Worm (Caenorhabditis elegans) whole organism, L3 larva: ENCODE results near the gene algn-7.
A peak's percentile ranks its signal among the peaks of the same experiment; 100 is the strongest.

Experiments used
- R02D3.7 ChIP-seq: fragments of 150-350 bp; optimal IDR thresholded peaks from 2 replicates; lab custom pipeline; 2014; ENCODE audit warnings: missing biosample characterization, missing genetic modification characterization
- ZK546.5 ChIP-seq: sonication (generic microtip); optimal IDR thresholded peaks from 2 replicates; lab custom pipeline; 2017; ENCODE audit warnings: missing biosample characterization, missing genetic modification characterization
- aly-2 ChIP-seq: fragments of 150-350 bp; optimal IDR thresholded peaks from 2 replicates; lab custom pipeline; 2014; ENCODE audit warnings: missing biosample characterization, missing genetic modification characterization
- ama-1 ChIP-seq: fragments of 150-350 bp; optimal IDR thresholded peaks from 2 replicates; lab custom pipeline; 2018
- ceh-82 ChIP-seq: fragments of 150-350 bp; optimal IDR thresholded peaks from 2 replicates; lab custom pipeline; 2014; ENCODE audit warnings: missing biosample characterization, missing genetic modification characterization
- ceh-9 ChIP-seq: sonication (generic microtip); optimal IDR thresholded peaks from 2 replicates; lab custom pipeline; 2018; ENCODE audit warnings: missing biosample characterization, missing genetic modification characterization
- daf-12 ChIP-seq: fragments of 150-350 bp; optimal IDR thresholded peaks from 2 replicates; lab custom pipeline; 2014; ENCODE audit warnings: missing biosample characterization, missing genetic modification reagents, missing genetic modification characterization
- egl-27 ChIP-seq: sonication (generic microtip); optimal IDR thresholded peaks from 4 replicates; lab custom pipeline; 2017; ENCODE audit warnings: missing biosample characterization, missing genetic modification reagents, missing genetic modification characterization
- elt-1 ChIP-seq: fragments of 150-350 bp; optimal IDR thresholded peaks from 2 replicates; lab custom pipeline; 2014; ENCODE audit warnings: missing biosample characterization, missing genetic modification characterization
- elt-2 ChIP-seq: sonication (generic microtip); optimal IDR thresholded peaks from 2 replicates; lab custom pipeline; 2016; ENCODE audit warnings: missing genetic modification reagents, mild to moderate bottlenecking, missing genetic modification characterization, missing compliant biosample characterization
- elt-3 ChIP-seq, 3 experiments: fragments of 150-350 bp in 1 of 3; sonication (generic microtip) in 2 of 3; optimal IDR thresholded peaks; 2 replicates in 2 of 3; 4 replicates in 1 of 3; lab custom pipeline; 2014 to 2017; ENCODE audit warnings: missing biosample characterization in 3 of 3, missing genetic modification characterization in 3 of 3
- eor-1 ChIP-seq, 2 experiments: fragments of 150-350 bp; optimal IDR thresholded peaks; 2 replicates each; lab custom pipeline; 2014 to 2018; ENCODE audit warnings: missing biosample characterization in 2 of 2, missing genetic modification characterization in 2 of 2
- fkh-2 ChIP-seq: fragments of 150-350 bp; optimal IDR thresholded peaks from 2 replicates; lab custom pipeline; 2014; ENCODE audit warnings: missing biosample characterization, missing genetic modification reagents, missing genetic modification characterization
- hmg-11 ChIP-seq: sonication (generic microtip); optimal IDR thresholded peaks from 2 replicates; lab custom pipeline; 2016; ENCODE audit warnings: missing genetic modification characterization, missing compliant biosample characterization
- lin-15B ChIP-seq: fragments of 150-350 bp; optimal IDR thresholded peaks from 2 replicates; lab custom pipeline; 2014; ENCODE audit warnings: missing biosample characterization, missing genetic modification characterization
- lsy-12 ChIP-seq: sonication (generic microtip); optimal IDR thresholded peaks from 2 replicates; lab custom pipeline; 2016; ENCODE audit warnings: mild to moderate bottlenecking, missing genetic modification characterization, missing compliant biosample characterization
- mdl-1 ChIP-seq: fragments of 150-350 bp; optimal IDR thresholded peaks from 2 replicates; lab custom pipeline; 2014; ENCODE audit warnings: missing biosample characterization, missing genetic modification characterization
- mml-1 ChIP-seq: fragments of 150-350 bp; sonication (generic microtip); optimal IDR thresholded peaks from 3 replicates; lab custom pipeline; 2014; ENCODE audit warnings: missing biosample characterization, missing genetic modification characterization
- nfya-1 ChIP-seq: sonication (generic microtip); optimal IDR thresholded peaks from 2 replicates; lab custom pipeline; 2017; ENCODE audit warnings: missing genetic modification characterization, mild to moderate bottlenecking, missing compliant biosample characterization, antibody characterized with exemption, moderate library complexity; ENCODE audit not compliant: insufficient read depth
- nhr-12 ChIP-seq: fragments of 150-350 bp; optimal IDR thresholded peaks from 2 replicates; lab custom pipeline; 2014; ENCODE audit warnings: missing biosample characterization, missing genetic modification characterization
- nhr-23 ChIP-seq: fragments of 150-350 bp; optimal IDR thresholded peaks from 2 replicates; lab custom pipeline; 2014; ENCODE audit warnings: missing biosample characterization, missing genetic modification reagents, missing genetic modification characterization
- nhr-237 ChIP-seq: fragments of 150-350 bp; optimal IDR thresholded peaks from 2 replicates; lab custom pipeline; 2014; ENCODE audit warnings: missing biosample characterization, missing genetic modification characterization
- nhr-25 ChIP-seq: sonication (generic microtip); optimal IDR thresholded peaks from 2 replicates; lab custom pipeline; 2017; ENCODE audit warnings: missing biosample characterization, missing genetic modification characterization
- nhr-28 ChIP-seq: fragments of 150-350 bp; optimal IDR thresholded peaks from 2 replicates; lab custom pipeline; 2014; ENCODE audit warnings: missing biosample characterization, missing genetic modification characterization
- nhr-43 ChIP-seq: sonication (generic microtip); optimal IDR thresholded peaks from 2 replicates; lab custom pipeline; 2016; ENCODE audit warnings: mild to moderate bottlenecking, missing genetic modification characterization, missing compliant biosample characterization; ENCODE audit not compliant: poor library complexity, severe bottlenecking
- nhr-76 ChIP-seq: fragments of 150-350 bp; sonication (generic microtip); optimal IDR thresholded peaks from 5 replicates; lab custom pipeline; 2014; ENCODE audit warnings: missing biosample characterization, missing genetic modification characterization
- nhr-77 ChIP-seq: fragments of 150-350 bp; optimal IDR thresholded peaks from 2 replicates; lab custom pipeline; 2014; ENCODE audit warnings: missing biosample characterization, missing genetic modification characterization
- pqm-1 ChIP-seq: fragments of 150-350 bp; optimal IDR thresholded peaks from 2 replicates; lab custom pipeline; 2017; ENCODE audit warnings: missing biosample characterization, missing genetic modification characterization, inconsistent platforms
- sea-2 ChIP-seq: fragments of 150-350 bp; sonication (generic microtip); optimal IDR thresholded peaks from 4 replicates; lab custom pipeline; 2014; ENCODE audit warnings: missing biosample characterization, missing genetic modification reagents, missing genetic modification characterization
- skn-1 ChIP-seq: fragments of 150-350 bp; optimal IDR thresholded peaks from 2 replicates; lab custom pipeline; 2014; ENCODE audit warnings: missing biosample characterization, missing genetic modification characterization
- snpc-4 ChIP-seq: fragments of 150-350 bp; optimal IDR thresholded peaks from 2 replicates; lab custom pipeline; 2014; ENCODE audit warnings: missing biosample characterization, missing genetic modification characterization
- tbx-2 ChIP-seq: sonication (generic microtip); optimal IDR thresholded peaks from 2 replicates; lab custom pipeline; 2016; ENCODE audit warnings: mild to moderate bottlenecking, missing genetic modification characterization, missing compliant biosample characterization
- unc-39 ChIP-seq: sonication (generic microtip); optimal IDR thresholded peaks from 4 replicates; lab custom pipeline; 2017; ENCODE audit warnings: missing biosample characterization, missing genetic modification characterization
- ztf-11 ChIP-seq: fragments of 150-350 bp; optimal IDR thresholded peaks from 2 replicates; lab custom pipeline; 2014; ENCODE audit warnings: missing biosample characterization, missing genetic modification characterization

Gene algn-7

DNA sequence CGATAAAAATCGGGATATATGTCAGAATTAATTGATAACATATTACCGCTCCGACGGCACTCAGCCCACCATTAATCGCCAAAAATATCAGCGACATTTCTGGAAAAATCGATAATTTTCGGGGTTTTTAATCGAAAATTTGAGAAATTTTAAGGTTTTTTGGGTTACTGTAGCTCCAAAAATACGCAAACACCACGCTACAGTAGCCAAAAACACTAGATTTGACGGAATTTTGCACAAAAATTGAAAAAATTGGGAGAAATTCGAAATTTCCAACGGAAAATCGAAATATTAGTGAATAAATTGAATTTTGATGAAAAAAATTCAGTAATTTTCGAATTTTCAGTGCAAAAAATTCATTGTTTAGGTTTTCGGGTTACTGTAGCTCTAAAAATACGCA lies at the start of gene algn-7:
algn-7 (minus strand) TSS at position 101 of the 400 bp plus-strand sequence.
- no peak for TF ChIP-seq eor-1 (tag; optimal IDR thresholded peaks at IDR 0.05; lab: Kevin White, UChicago)
- no peak for TF ChIP-seq fkh-2 (tag; lab: Kevin White, UChicago)
- no peak for TF ChIP-seq R02D3.7 (tag; lab: Kevin White, UChicago)
- no peak for TF ChIP-seq nhr-25 (tag; lab: Kevin White, UChicago)
- no peak for TF ChIP-seq lsy-12 (tag; lab: Kevin White, UChicago)
- no peak for TF ChIP-seq skn-1 (tag; lab: Kevin White, UChicago)
- TF ChIP-seq egl-27: no peak
- TF ChIP-seq mdl-1: no peak
- no peak for TF ChIP-seq ZK546.5 (tag; lab: Kevin White, UChicago)

DNA sequence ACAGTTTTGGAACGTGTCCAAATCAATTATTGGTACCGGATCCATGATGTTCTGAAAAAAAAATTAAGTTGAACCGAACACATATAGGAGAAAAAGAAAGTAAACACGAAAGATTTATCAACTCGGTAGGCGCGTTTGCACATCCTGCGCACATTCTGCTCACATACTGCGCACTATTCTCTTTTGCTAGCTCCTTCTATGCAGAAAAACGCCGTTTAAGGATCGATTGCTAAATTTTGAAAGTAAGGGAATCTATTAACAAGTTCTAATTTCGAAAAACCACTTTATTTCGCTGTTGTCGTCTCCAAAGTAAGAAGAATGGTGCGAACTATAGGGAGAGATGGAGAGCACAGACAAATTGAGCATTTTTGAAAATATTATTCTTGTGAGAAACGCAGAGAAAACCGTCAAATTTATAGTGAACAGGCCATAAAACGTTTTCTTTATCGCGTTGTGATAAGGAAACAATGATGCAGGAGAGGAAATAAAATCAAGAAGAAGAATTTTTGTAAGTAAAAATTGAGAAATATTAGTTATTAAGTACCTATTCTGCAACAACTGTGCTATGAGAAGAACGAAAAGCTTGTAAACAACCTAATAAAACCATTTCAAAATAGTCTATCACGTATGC lies 47.8 kb upstream of the algn-7 start, which contains the start of gene Y60A3A.24:
Y60A3A.24 (minus strand) TSS at position 51 of the 631 bp plus-strand sequence.
- peak; percentile 43 for TF ChIP-seq pqm-1 (tag; lab: Kevin White, UChicago)
- peak; percentile 88 for TF ChIP-seq elt-2 (tag; lab: Kevin White, UChicago)
- TF ChIP-seq ztf-11 (tag; lab: Kevin White, UChicago): no peak

DNA sequence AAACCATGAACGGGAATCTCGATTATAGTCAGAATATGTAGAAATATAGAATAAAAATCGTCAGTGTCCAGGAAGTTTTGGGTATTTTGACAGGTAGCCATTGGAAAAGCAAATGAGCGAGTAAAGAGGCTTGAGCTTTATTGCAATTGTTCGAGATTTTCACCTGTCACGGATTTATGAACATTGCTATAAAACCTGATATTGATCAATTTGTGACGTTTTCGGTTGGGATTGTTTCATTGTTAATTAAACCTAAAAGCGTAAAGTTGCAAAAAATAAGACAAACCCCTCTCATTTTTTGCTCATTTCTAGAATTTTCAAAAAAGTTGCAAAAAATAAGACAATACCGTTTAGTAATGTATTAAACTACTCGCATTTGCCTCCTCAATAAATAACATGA lies 44.1 kb upstream of the algn-7 start, which contains the start of gene srh-183:
srh-183 (minus strand) TSS at position 101 of the 400 bp plus-strand sequence.
- TF ChIP-seq hmg-11 (tag; lab: Kevin White, UChicago) (no peak), aly-2 (no peak), nhr-237 (tag; lab: Kevin White, UChicago) (no peak), elt-1 (tag; lab: Kevin White, UChicago) (no peak), mdl-1 (no peak), nhr-25 (tag; lab: Kevin White, UChicago) (no peak), tbx-2 (no peak), eor-1 (tag; optimal IDR thresholded peaks at IDR 0.05; lab: Kevin White, UChicago) (no peak), unc-39 (tag; lab: Kevin White, UChicago) (no peak), daf-12 (tag; lab: Kevin White, UChicago) (no peak), nhr-43 (tag; lab: Kevin White, UChicago) (no peak), lsy-12 (tag; lab: Kevin White, UChicago) (no peak), mml-1 (no peak), egl-27 (no peak), nhr-12 (tag; lab: Kevin White, UChicago) (no peak), ceh-82 (tag; lab: Kevin White, UChicago) (no peak), lin-15B (tag; lab: Kevin White, UChicago) (no peak), snpc-4 (no peak), nhr-77 (tag; lab: Kevin White, UChicago) (no peak)

- TF ChIP-seq nhr-28 (tag; lab: Kevin White, UChicago) (no peak), nhr-76 (tag; lab: Kevin White, UChicago) (no peak), lin-15B (tag; lab: Kevin White, UChicago) (no peak), skn-1 (tag; lab: Kevin White, UChicago) (no peak), elt-3 (tag; optimal IDR thresholded peaks at IDR 0.05; lab: Kevin White, UChicago) (no peak), R02D3.7 (tag; lab: Kevin White, UChicago) (no peak), nhr-12 (tag; lab: Kevin White, UChicago) (no peak), nfya-1 (tag; lab: Kevin White, UChicago) (no peak), hmg-11 (tag; lab: Kevin White, UChicago) (no peak), nhr-43 (tag; lab: Kevin White, UChicago) (no peak), mml-1 (no peak), sea-2 (GFP tag; lab: Kevin White, UChicago) (no peak), egl-27 (no peak), ama-1 (lab: Kevin White, UChicago) (no peak), nhr-23 (tag; lab: Kevin White, UChicago) (no peak), daf-12 (tag; lab: Kevin White, UChicago) (no peak), ceh-9 (tag; lab: Kevin White, UChicago) (no peak)
Measured at ce11 chrV:19972984-19973383, 38.9 kb upstream of the algn-7 start, which contains the start of gene srh-173. srh-173 (plus strand) TSS chrV:19973284.
